Worm (Caenorhabditis elegans) whole organism, mixed stage, embryonic: ENCODE data around the gene T15B12.2.

Experiments used
- bed-3 ChIP-seq: fragments of 200-800 bp; sonication (Bioruptor generic); optimal IDR thresholded peaks from 3 replicates; lab custom pipeline; 2018; ENCODE audit warnings: mild to moderate bottlenecking, missing genetic modification characterization, moderate library complexity, missing compliant biosample characterization
- blmp-1 ChIP-seq: fragments of 150-350 bp; optimal IDR thresholded peaks from 2 replicates; lab custom pipeline; 2014; ENCODE audit warnings: missing biosample characterization, missing genetic modification characterization
- ceh-39 ChIP-seq: fragments of 150-350 bp; optimal IDR thresholded peaks from 2 replicates; lab custom pipeline; 2014; ENCODE audit warnings: missing biosample characterization, missing genetic modification characterization
- ces-1 ChIP-seq: fragments of 150-350 bp; optimal IDR thresholded peaks from 2 replicates; lab custom pipeline; 2014; ENCODE audit warnings: missing biosample characterization, missing genetic modification reagents, missing genetic modification characterization
- drap-1 ChIP-seq: fragments of 200-800 bp; sonication (Bioruptor generic); optimal IDR thresholded peaks from 3 replicates; lab custom pipeline; 2018; ENCODE audit warnings: mild to moderate bottlenecking, missing genetic modification characterization, missing compliant biosample characterization
- elt-1 ChIP-seq: sonication (generic microtip); optimal IDR thresholded peaks from 2 replicates; lab custom pipeline; 2017; ENCODE audit warnings: missing genetic modification characterization, mild to moderate bottlenecking, missing compliant biosample characterization, antibody characterized with exemption, moderate library complexity, borderline replicate concordance; ENCODE audit not compliant: insufficient read depth
- nhr-12 ChIP-seq: fragments of 150-350 bp; optimal IDR thresholded peaks from 2 replicates; lab custom pipeline; 2014; ENCODE audit warnings: missing biosample characterization, missing genetic modification characterization
- nhr-28 ChIP-seq: fragments of 150-350 bp; optimal IDR thresholded peaks from 2 replicates; lab custom pipeline; 2014; ENCODE audit warnings: missing biosample characterization, missing genetic modification characterization
- pha-4 ChIP-seq: fragments of 150-350 bp; optimal IDR thresholded peaks from 2 replicates; lab custom pipeline; 2018; ENCODE audit warnings: missing biosample characterization, missing genetic modification reagents, missing genetic modification characterization
- snpc-4 ChIP-seq: fragments of 150-350 bp; optimal IDR thresholded peaks from 2 replicates; lab custom pipeline; 2014; ENCODE audit warnings: missing biosample characterization, missing genetic modification characterization
- unc-39 ChIP-seq: fragments of 150-350 bp; optimal IDR thresholded peaks from 2 replicates; lab custom pipeline; 2014; ENCODE audit warnings: missing biosample characterization, missing genetic modification characterization
- unc-62 ChIP-seq: fragments of 150-350 bp; optimal IDR thresholded peaks from 2 replicates; lab custom pipeline; 2014; ENCODE audit warnings: missing biosample characterization, missing genetic modification reagents, missing genetic modification characterization
- ztf-11 ChIP-seq: fragments of 150-350 bp; optimal IDR thresholded peaks from 2 replicates; lab custom pipeline; 2014; ENCODE audit warnings: missing biosample characterization, missing genetic modification characterization

DNA sequence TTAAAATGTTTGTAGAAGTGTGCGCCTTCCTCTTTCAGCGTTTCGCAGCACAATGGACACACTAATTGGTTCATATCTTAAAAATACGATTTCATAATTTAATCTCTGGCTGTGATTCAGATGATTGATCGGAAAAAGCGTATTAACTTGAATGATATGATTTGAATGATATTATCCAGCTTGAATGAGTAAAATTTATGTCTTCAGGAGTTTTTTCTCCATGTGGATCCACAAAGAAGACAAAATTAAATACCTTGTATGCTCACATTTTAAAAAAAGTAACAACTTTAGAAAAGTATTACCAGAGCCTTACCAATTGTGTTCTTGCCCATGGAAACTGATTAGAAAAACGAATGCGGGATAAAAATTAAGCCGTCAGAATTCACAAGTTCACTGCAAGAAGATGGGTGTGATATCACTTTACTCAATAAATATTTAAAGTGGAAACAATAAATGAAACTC lies 28.3 kb downstream of the T15B12.2 start, which contains the start of gene ztf-8:
- TF ChIP-seq unc-39 (tag; lab: Kevin White, UChicago), result no peak
- TF ChIP-seq snpc-4 (tag; lab: Kevin White, UChicago), result no peak
- no peak for TF ChIP-seq nhr-28
- TF ChIP-seq ztf-11 (tag; lab: Kevin White, UChicago), result no peak
- TF ChIP-seq ces-1 (GFP tag; lab: Kevin White, UChicago), result peak; percentile 3
- TF ChIP-seq pha-4 (tag; lab: Kevin White, UChicago), result no peak
- TF ChIP-seq bed-3 (GFP tag; lab: Kevin White, UChicago), result no peak
- no peak for TF ChIP-seq nhr-12 (tag; lab: Kevin White, UChicago)
- TF ChIP-seq unc-62 (GFP tag; lab: Kevin White, UChicago), result no peak
- no peak for TF ChIP-seq blmp-1
- no peak for TF ChIP-seq ceh-39 (tag; lab: Kevin White, UChicago)
- TF ChIP-seq elt-1 (tag; lab: Kevin White, UChicago), result no peak
- no peak for TF ChIP-seq drap-1 (GFP tag; lab: Kevin White, UChicago)
